Worm (Caenorhabditis elegans) whole organism, L3 larva: ENCODE measurements around the gene K06A4.2.

Experiments
- ZK546.5 ChIP-seq: sonication (generic microtip); optimal IDR thresholded peaks from 2 replicates; lab custom pipeline; 2017; ENCODE audit warnings: missing biosample characterization, missing genetic modification characterization
- aly-2 ChIP-seq: fragments of 150-350 bp; optimal IDR thresholded peaks from 2 replicates; lab custom pipeline; 2014; ENCODE audit warnings: missing biosample characterization, missing genetic modification characterization
- ama-1 ChIP-seq: fragments of 150-350 bp; optimal IDR thresholded peaks from 2 replicates; lab custom pipeline; 2018
- ceh-82 ChIP-seq: fragments of 150-350 bp; optimal IDR thresholded peaks from 2 replicates; lab custom pipeline; 2014; ENCODE audit warnings: missing biosample characterization, missing genetic modification characterization
- ceh-9 ChIP-seq: sonication (generic microtip); optimal IDR thresholded peaks from 2 replicates; lab custom pipeline; 2018; ENCODE audit warnings: missing biosample characterization, missing genetic modification characterization
- elt-2 ChIP-seq: sonication (generic microtip); optimal IDR thresholded peaks from 2 replicates; lab custom pipeline; 2016; ENCODE audit warnings: missing genetic modification reagents, mild to moderate bottlenecking, missing genetic modification characterization, missing compliant biosample characterization
- elt-3 ChIP-seq, 3 experiments: fragments of 150-350 bp in 1 of 3; sonication (generic microtip) in 2 of 3; optimal IDR thresholded peaks; 2 replicates in 2 of 3; 4 replicates in 1 of 3; lab custom pipeline; 2014 to 2017; ENCODE audit warnings: missing biosample characterization in 3 of 3, missing genetic modification characterization in 3 of 3
- eor-1 ChIP-seq, 2 experiments: fragments of 150-350 bp; optimal IDR thresholded peaks; 2 replicates each; lab custom pipeline; 2014 to 2018; ENCODE audit warnings: missing biosample characterization in 2 of 2, missing genetic modification characterization in 2 of 2
- fkh-10 ChIP-seq: sonication (generic microtip); optimal IDR thresholded peaks from 2 replicates; lab custom pipeline; 2017; ENCODE audit warnings: missing biosample characterization, missing genetic modification reagents, missing genetic modification characterization
- fkh-2 ChIP-seq: fragments of 150-350 bp; optimal IDR thresholded peaks from 2 replicates; lab custom pipeline; 2014; ENCODE audit warnings: missing biosample characterization, missing genetic modification reagents, missing genetic modification characterization
- fos-1 ChIP-seq: fragments of 150-350 bp; optimal IDR thresholded peaks from 2 replicates; lab custom pipeline; 2014; ENCODE audit warnings: missing biosample characterization, missing genetic modification characterization
- hmg-11 ChIP-seq: sonication (generic microtip); optimal IDR thresholded peaks from 2 replicates; lab custom pipeline; 2016; ENCODE audit warnings: missing genetic modification characterization, missing compliant biosample characterization
- lin-39 ChIP-seq: fragments of 150-350 bp; optimal IDR thresholded peaks from 2 replicates; lab custom pipeline; 2018; ENCODE audit warnings: missing biosample characterization, missing genetic modification reagents, missing genetic modification characterization
- mdl-1 ChIP-seq: fragments of 150-350 bp; optimal IDR thresholded peaks from 2 replicates; lab custom pipeline; 2014; ENCODE audit warnings: missing biosample characterization, missing genetic modification characterization
- mml-1 ChIP-seq: fragments of 150-350 bp; sonication (generic microtip); optimal IDR thresholded peaks from 3 replicates; lab custom pipeline; 2014; ENCODE audit warnings: missing biosample characterization, missing genetic modification characterization
- nfya-1 ChIP-seq: sonication (generic microtip); optimal IDR thresholded peaks from 2 replicates; lab custom pipeline; 2017; ENCODE audit warnings: missing genetic modification characterization, mild to moderate bottlenecking, missing compliant biosample characterization, antibody characterized with exemption, moderate library complexity; ENCODE audit not compliant: insufficient read depth
- nhr-12 ChIP-seq: fragments of 150-350 bp; optimal IDR thresholded peaks from 2 replicates; lab custom pipeline; 2014; ENCODE audit warnings: missing biosample characterization, missing genetic modification characterization
- nhr-23 ChIP-seq: fragments of 150-350 bp; optimal IDR thresholded peaks from 2 replicates; lab custom pipeline; 2014; ENCODE audit warnings: missing biosample characterization, missing genetic modification reagents, missing genetic modification characterization
- nhr-25 ChIP-seq: sonication (generic microtip); optimal IDR thresholded peaks from 2 replicates; lab custom pipeline; 2017; ENCODE audit warnings: missing biosample characterization, missing genetic modification characterization
- nhr-28 ChIP-seq: fragments of 150-350 bp; optimal IDR thresholded peaks from 2 replicates; lab custom pipeline; 2014; ENCODE audit warnings: missing biosample characterization, missing genetic modification characterization
- nhr-43 ChIP-seq: sonication (generic microtip); optimal IDR thresholded peaks from 2 replicates; lab custom pipeline; 2016; ENCODE audit warnings: mild to moderate bottlenecking, missing genetic modification characterization, missing compliant biosample characterization; ENCODE audit not compliant: poor library complexity, severe bottlenecking
- nhr-67 ChIP-seq: fragments of 150-350 bp; optimal IDR thresholded peaks from 2 replicates; lab custom pipeline; 2014; ENCODE audit warnings: missing biosample characterization, missing genetic modification characterization
- nhr-76 ChIP-seq: fragments of 150-350 bp; sonication (generic microtip); optimal IDR thresholded peaks from 5 replicates; lab custom pipeline; 2014; ENCODE audit warnings: missing biosample characterization, missing genetic modification characterization
- nhr-77 ChIP-seq: fragments of 150-350 bp; optimal IDR thresholded peaks from 2 replicates; lab custom pipeline; 2014; ENCODE audit warnings: missing biosample characterization, missing genetic modification characterization
- pha-4 ChIP-seq: fragments of 150-350 bp; optimal IDR thresholded peaks from 2 replicates; lab custom pipeline; 2014; ENCODE audit warnings: missing biosample characterization, missing genetic modification reagents, missing genetic modification characterization
- pqm-1 ChIP-seq: fragments of 150-350 bp; optimal IDR thresholded peaks from 2 replicates; lab custom pipeline; 2017; ENCODE audit warnings: missing biosample characterization, missing genetic modification characterization, inconsistent platforms
- sea-2 ChIP-seq: fragments of 150-350 bp; sonication (generic microtip); optimal IDR thresholded peaks from 4 replicates; lab custom pipeline; 2014; ENCODE audit warnings: missing biosample characterization, missing genetic modification reagents, missing genetic modification characterization
- skn-1 ChIP-seq: fragments of 150-350 bp; optimal IDR thresholded peaks from 2 replicates; lab custom pipeline; 2014; ENCODE audit warnings: missing biosample characterization, missing genetic modification characterization
- snpc-4 ChIP-seq: fragments of 150-350 bp; optimal IDR thresholded peaks from 2 replicates; lab custom pipeline; 2014; ENCODE audit warnings: missing biosample characterization, missing genetic modification characterization
- tbx-2 ChIP-seq: sonication (generic microtip); optimal IDR thresholded peaks from 2 replicates; lab custom pipeline; 2016; ENCODE audit warnings: mild to moderate bottlenecking, missing genetic modification characterization, missing compliant biosample characterization
- unc-39 ChIP-seq: sonication (generic microtip); optimal IDR thresholded peaks from 4 replicates; lab custom pipeline; 2017; ENCODE audit warnings: missing biosample characterization, missing genetic modification characterization
- zag-1 ChIP-seq: fragments of 150-350 bp; optimal IDR thresholded peaks from 2 replicates; lab custom pipeline; 2014; ENCODE audit warnings: missing biosample characterization, missing genetic modification characterization
- ztf-11 ChIP-seq: fragments of 150-350 bp; optimal IDR thresholded peaks from 2 replicates; lab custom pipeline; 2014; ENCODE audit warnings: missing biosample characterization, missing genetic modification characterization
- ztf-4 ChIP-seq: fragments of 150-350 bp; optimal IDR thresholded peaks from 2 replicates; lab custom pipeline; 2014; ENCODE audit warnings: missing biosample characterization, missing genetic modification characterization

Gene K06A4.2

DNA sequence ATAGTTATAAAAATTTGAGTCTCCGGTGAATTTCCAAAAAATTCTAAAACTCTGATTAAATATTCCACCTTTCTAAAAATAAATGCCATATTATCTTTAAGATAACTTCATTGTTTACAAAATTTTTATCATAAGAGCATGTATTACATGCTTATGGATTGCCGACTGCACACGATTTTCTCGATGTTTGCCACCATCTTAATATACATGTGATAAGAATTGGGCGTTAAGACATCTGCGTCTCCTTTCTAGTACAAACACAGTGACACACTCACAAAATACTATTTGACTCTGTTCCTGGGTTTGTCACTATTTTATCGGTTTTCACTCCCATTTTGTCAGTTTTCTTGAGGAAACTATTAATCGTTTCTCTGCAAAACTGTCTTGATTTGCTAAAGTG, 40.9 kb upstream of the K06A4.2 start (continued):
- TF ChIP-seq ztf-4 (tag; lab: Kevin White, UChicago) (no peak), fos-1 (no peak), skn-1 (tag; lab: Kevin White, UChicago) (no peak), fkh-2 (tag; lab: Kevin White, UChicago) (no peak), ztf-11 (tag; lab: Kevin White, UChicago) (no peak), ceh-9 (tag; lab: Kevin White, UChicago) (no peak), nhr-12 (no peak), nfya-1 (no peak), fkh-10 (no peak), nhr-77 (no peak)

DNA sequence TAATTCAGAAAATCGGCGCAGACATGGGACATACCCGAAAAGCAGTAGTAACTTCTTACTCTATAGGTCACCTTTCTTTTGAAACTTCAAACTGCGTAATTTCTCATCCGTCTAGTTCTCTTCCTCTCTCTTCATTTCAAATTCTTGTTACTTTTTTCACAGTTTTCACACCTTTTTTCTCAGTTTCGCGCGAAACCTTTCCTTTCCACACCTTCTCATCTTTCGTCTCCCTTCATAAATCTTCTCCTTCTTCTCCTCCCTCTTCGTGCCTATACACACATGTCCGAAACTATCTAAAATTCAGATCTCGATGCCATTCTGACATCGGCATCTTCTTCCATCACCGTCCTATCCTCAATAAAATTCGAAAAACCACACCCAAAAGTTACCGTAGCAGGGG, 40.3 kb upstream of the K06A4.2 start, which contains the start of gene wdr-62:
TSS of gene wdr-62 (plus strand) at position 301 of the 400 bp plus-strand sequence.
- TF ChIP-seq ZK546.5 (tag; lab: Kevin White, UChicago): no peak
- no peak for TF ChIP-seq sea-2 (GFP tag; lab: Kevin White, UChicago)
- TF ChIP-seq nhr-28 (tag; lab: Kevin White, UChicago): no peak
- TF ChIP-seq eor-1 (tag; optimal IDR thresholded peaks at IDR 0.05; lab: Kevin White, UChicago): no peak
- TF ChIP-seq nhr-67 (tag; lab: Kevin White, UChicago): no peak
- TF ChIP-seq zag-1 (tag; lab: Kevin White, UChicago): no peak
- no peak for TF ChIP-seq ceh-82 (tag; lab: Kevin White, UChicago)
- no peak for TF ChIP-seq nhr-25 (tag; lab: Kevin White, UChicago)
- no peak for TF ChIP-seq fkh-10
- no peak for TF ChIP-seq lin-39 (tag; lab: Kevin White, UChicago)
- no peak for TF ChIP-seq tbx-2 (tag; lab: Kevin White, UChicago)
- no peak for TF ChIP-seq mml-1 (tag; lab: Kevin White, UChicago)
- no peak for TF ChIP-seq snpc-4
- no peak for TF ChIP-seq hmg-11

DNA sequence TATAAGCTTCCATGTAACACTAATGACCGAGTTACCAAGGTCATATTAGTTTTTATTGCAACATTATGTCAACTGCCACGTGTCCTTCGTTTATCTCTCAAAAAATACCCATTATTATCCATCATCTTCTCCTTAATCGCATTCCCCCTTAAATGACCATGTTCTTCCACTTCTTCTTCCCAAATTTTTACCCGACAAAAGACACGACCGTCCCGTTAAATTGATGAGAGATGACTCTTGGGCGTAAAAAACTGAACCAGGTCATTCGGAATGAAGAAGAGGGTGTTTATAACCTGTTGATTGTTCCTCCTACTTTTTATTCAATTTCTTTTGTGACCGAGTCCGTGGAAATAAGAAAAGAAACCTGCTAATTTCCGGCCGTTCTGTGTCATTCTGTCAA, 39.4 kb upstream of the K06A4.2 start:
- TF ChIP-seq nhr-25 (tag; lab: Kevin White, UChicago) (peak; percentile 27), ceh-9 (tag; lab: Kevin White, UChicago) (no peak), fos-1 (no peak), sea-2 (GFP tag; lab: Kevin White, UChicago) (no peak), nhr-28 (tag; lab: Kevin White, UChicago) (no peak), nhr-23 (peak; percentile 75), mdl-1 (tag; lab: Kevin White, UChicago) (no peak), skn-1 (tag; lab: Kevin White, UChicago) (no peak), ztf-4 (tag; lab: Kevin White, UChicago) (no peak), unc-39 (tag; lab: Kevin White, UChicago) (no peak)
- TF ChIP-seq, all 47 proteins: peak for 2

DNA sequence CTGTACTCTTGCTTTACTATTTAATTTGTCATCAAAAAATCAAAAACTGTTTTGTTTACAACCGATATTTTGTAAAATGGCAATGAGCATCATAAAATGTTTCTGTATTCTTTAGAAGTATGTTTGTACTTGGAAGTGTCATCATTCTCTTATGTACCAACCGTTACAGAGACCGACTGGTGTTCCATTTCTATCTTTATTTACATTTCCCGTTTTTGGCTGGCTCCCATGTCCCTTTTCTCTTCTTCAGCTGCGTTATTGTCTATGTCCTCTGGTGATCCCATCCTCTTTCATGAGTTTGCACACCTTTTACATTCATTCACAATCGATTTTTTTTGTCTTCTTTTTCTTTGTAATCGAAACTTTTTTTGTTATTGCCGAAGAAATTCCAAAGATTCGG, 32.5 kb upstream of the K06A4.2 start:
- TF ChIP-seq ceh-82 (tag; lab: Kevin White, UChicago) (no peak), pha-4 (tag; lab: Kevin White, UChicago) (peak; percentile 80)

DNA sequence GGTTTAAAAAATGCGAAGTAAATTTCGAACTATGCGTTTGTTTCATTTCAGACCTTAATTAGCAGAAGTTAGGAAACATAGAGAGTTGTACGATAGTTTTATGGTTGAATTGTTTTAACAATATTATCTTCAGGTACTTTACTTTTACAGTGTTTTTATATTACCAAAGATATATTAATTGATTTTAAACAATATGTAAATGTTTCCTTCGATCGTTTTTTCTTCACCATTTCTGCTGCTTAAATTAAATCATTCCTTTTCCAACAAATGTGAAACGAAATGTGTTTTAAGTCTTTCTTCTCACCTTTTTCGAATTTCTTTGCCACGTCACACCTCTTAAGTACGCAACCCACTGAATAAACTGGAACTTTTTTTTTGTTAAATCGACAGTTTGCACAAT, 30.7 kb upstream of the K06A4.2 start:
- TF ChIP-seq nhr-25 (tag; lab: Kevin White, UChicago) (peak; percentile 4), sea-2 (GFP tag; lab: Kevin White, UChicago) (no peak)
- TF ChIP-seq, all 47 proteins: peak for 1

DNA sequence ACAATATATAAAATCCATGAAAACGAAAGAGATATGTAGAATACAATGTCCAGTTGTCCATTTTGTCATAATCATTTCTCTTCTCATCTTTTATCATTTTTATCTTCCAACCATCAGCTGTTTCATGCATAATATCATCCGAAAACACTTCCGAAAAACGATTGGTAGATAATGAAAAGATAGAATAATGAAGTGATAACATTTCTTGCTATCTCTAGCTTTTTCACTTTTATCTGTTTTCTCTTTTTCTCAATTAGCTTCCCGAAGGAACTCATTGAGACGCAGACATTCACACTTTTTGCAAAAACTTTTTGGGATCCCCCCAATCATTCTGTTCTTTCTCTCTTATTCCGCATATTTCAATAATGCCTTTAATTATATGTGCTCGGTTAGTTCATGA, 30.1 kb upstream of the K06A4.2 start:
- TF ChIP-seq nhr-23: peak; percentile 35
- TF ChIP-seq sea-2 (GFP tag; lab: Kevin White, UChicago): no peak
- peak in 2 of 3 experiments; percentile 24 to 52 for TF ChIP-seq elt-3 (tag; optimal IDR thresholded peaks at IDR 0.05; lab: Kevin White, UChicago)
- TF ChIP-seq nhr-25 (tag; lab: Kevin White, UChicago): no peak
- TF ChIP-seq nhr-43 (tag; lab: Kevin White, UChicago): no peak
- TF ChIP-seq elt-2 (tag; lab: Kevin White, UChicago): peak; percentile 49

DNA sequence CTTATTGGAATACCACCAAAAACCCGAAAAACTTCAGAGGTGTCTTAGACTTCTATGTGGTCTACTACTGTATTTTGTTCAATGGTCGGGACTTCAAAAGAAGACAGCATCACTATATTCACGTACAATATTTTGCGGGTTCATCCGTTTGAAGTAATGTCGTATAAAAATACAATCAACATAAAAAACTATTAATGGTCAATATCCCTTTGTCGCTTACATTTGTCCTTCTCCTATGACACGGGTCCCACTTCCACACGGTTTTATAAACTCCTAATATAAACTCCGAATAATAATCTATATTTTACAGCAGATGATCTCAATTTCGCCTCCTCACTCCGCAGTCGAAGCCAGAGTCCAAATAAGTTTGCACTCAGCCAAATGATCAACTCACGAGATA, 26.5 kb upstream of the K06A4.2 start:
- TF ChIP-seq fos-1: no peak
- no peak for TF ChIP-seq nhr-67 (tag; lab: Kevin White, UChicago)
- no peak for TF ChIP-seq nhr-77
- no peak for TF ChIP-seq ama-1 (lab: Kevin White, UChicago)
- TF ChIP-seq nhr-76 (tag; lab: Kevin White, UChicago): no peak
- TF ChIP-seq sea-2 (GFP tag; lab: Kevin White, UChicago): no peak
- TF ChIP-seq fkh-10: no peak
- no peak for TF ChIP-seq aly-2 (tag; lab: Kevin White, UChicago)
- no peak for TF ChIP-seq pqm-1 (tag; lab: Kevin White, UChicago)
- no peak for TF ChIP-seq mml-1 (tag; lab: Kevin White, UChicago)
- TF ChIP-seq nhr-12: no peak
